Fruit fly (Drosophila melanogaster) whole organism, adult: ENCODE measurements around the gene C3G.

Experiments
- Mnt ChIP-seq: fragments of 200-800 bp; sonication (Bioruptor generic); optimal IDR thresholded peaks from 2 replicates; lab custom pipeline; 2016; ENCODE audit warnings: missing biosample characterization, mild to moderate bottlenecking, missing genetic modification characterization
- kay ChIP-seq: fragments of 200-800 bp; sonication (Bioruptor generic); peaks from one replicate; lab custom pipeline; 2016; ENCODE audit warnings: missing biosample characterization, missing genetic modification characterization, borderline replicate concordance

- no peak for TF ChIP-seq Mnt (GFP tag; lab: Kevin White, UChicago)
- TF ChIP-seq kay (GFP tag; lab: Kevin White, UChicago) = no peak
Observed at dm6 chrX:6776274-6776673, 27.1 kb downstream of the C3G start.
